Fruit fly (Drosophila melanogaster): ENCODE measurements around the gene Ype.

dm6 chrX:13386776-13387175 lies 441 bp downstream of the Ype start:
- no peak for TF ChIP-seq CG6791 (GFP tag; IDR thresholded peaks at IDR 0.05; ENCODE audit: partially characterized antibody)
- TF ChIP-seq B-H1 (GFP tag; IDR thresholded peaks at IDR 0.05) = no peak
- TF ChIP-seq h (optimal IDR thresholded peaks at IDR 0.05) = no peak
- no peak for TF ChIP-seq CG18764 (GFP tag; optimal IDR thresholded peaks at IDR 0.05)
- TF ChIP-seq sug (tag; optimal IDR thresholded peaks at IDR 0.05) = no peak
- TF ChIP-seq CG6654 (GFP tag; optimal IDR thresholded peaks at IDR 0.05) = no peak
- no peak for TF ChIP-seq CG18476 (GFP tag; optimal IDR thresholded peaks at IDR 0.05)
